Worm (Caenorhabditis elegans) whole organism, L2 larva: ENCODE results near the gene srv-11.

Source experiments
- ZK546.5 ChIP-seq: sonication (generic microtip); optimal IDR thresholded peaks from 2 replicates; lab custom pipeline; 2017; ENCODE audit warnings: missing biosample characterization, missing genetic modification characterization
- ama-1 ChIP-seq: fragments of 150-350 bp; optimal IDR thresholded peaks from 2 replicates; lab custom pipeline; 2018; ENCODE audit warnings: inconsistent platforms
- egl-27 ChIP-seq: sonication (generic microtip); optimal IDR thresholded peaks from 3 replicates; lab custom pipeline; 2017; ENCODE audit warnings: missing biosample characterization, missing genetic modification reagents, missing genetic modification characterization
- fos-1 ChIP-seq: fragments of 150-350 bp; optimal IDR thresholded peaks from 2 replicates; lab custom pipeline; 2014; ENCODE audit warnings: missing biosample characterization, missing genetic modification characterization
- lin-11 ChIP-seq: fragments of 150-350 bp; sonication (generic microtip); optimal IDR thresholded peaks from 2 replicates; lab custom pipeline; 2014; ENCODE audit warnings: missing biosample characterization, missing genetic modification characterization, inconsistent platforms, mixed read lengths
- mab-5 ChIP-seq: fragments of 150-350 bp; optimal IDR thresholded peaks from 2 replicates; lab custom pipeline; 2014; ENCODE audit warnings: missing biosample characterization, missing genetic modification characterization
- nhr-11 ChIP-seq: fragments of 150-350 bp; optimal IDR thresholded peaks from 2 replicates; lab custom pipeline; 2014; ENCODE audit warnings: missing biosample characterization, missing genetic modification characterization
- nhr-129 ChIP-seq: fragments of 150-350 bp; optimal IDR thresholded peaks from 2 replicates; lab custom pipeline; 2014; ENCODE audit warnings: missing biosample characterization, missing genetic modification characterization
- nhr-23 ChIP-seq: fragments of 150-350 bp; optimal IDR thresholded peaks from 2 replicates; lab custom pipeline; 2014; ENCODE audit warnings: missing biosample characterization, missing genetic modification reagents, missing genetic modification characterization
- nhr-25 ChIP-seq: fragments of 150-350 bp; sonication (generic microtip); optimal IDR thresholded peaks from 3 replicates; lab custom pipeline; 2014; ENCODE audit warnings: missing biosample characterization, missing genetic modification characterization
- unc-62 ChIP-seq: fragments of 150-350 bp; optimal IDR thresholded peaks from 2 replicates; lab custom pipeline; 2014; ENCODE audit warnings: missing biosample characterization, missing genetic modification reagents, missing genetic modification characterization
- ztf-11 ChIP-seq: sonication (generic microtip); optimal IDR thresholded peaks from 2 replicates; lab custom pipeline; 2017; ENCODE audit warnings: missing biosample characterization, missing genetic modification characterization

- TF ChIP-seq fos-1 (tag; lab: Kevin White, UChicago) (no peak), unc-62 (GFP tag; lab: Kevin White, UChicago) (no peak), nhr-25 (tag; lab: Kevin White, UChicago) (no peak), nhr-129 (no peak), nhr-11 (no peak), nhr-23 (no peak), egl-27 (tag; lab: Kevin White, UChicago) (no peak), ama-1 (lab: Kevin White, UChicago) (no peak), lin-11 (no peak), ZK546.5 (tag; lab: Kevin White, UChicago) (no peak), mab-5 (tag; lab: Kevin White, UChicago) (no peak), ztf-11 (tag; lab: Kevin White, UChicago) (no peak)
These were observed 24.7 kb downstream of the srv-11 start, which contains the start of gene Y7A9A.1 for ce11 chrIV:16196717-16197116.
